Worm (Caenorhabditis elegans): ENCODE data around the gene C03G6.17.

The C03G6.17 gene

ce11 chrV:7391933-7392332 is 11.0 kb upstream of the C03G6.17 start, which contains the start of gene fbxa-105:
fbxa-105 (minus strand) TSS chrV:7392029.
- no peak for TF ChIP-seq B0336.3 (GFP tag; IDR thresholded peaks at IDR 0.05)
- peak; percentile 34 for TF ChIP-seq nhr-80 (tag; optimal IDR thresholded peaks at IDR 0.05)

ce11 chrV:7389771-7390170 is 8.9 kb upstream of the C03G6.17 start, which contains the start of gene C02H6.1:
C02H6.1 (minus strand) TSS chrV:7389871.
- TF ChIP-seq hrde-1 (tag; optimal IDR thresholded peaks at IDR 0.05; ENCODE audit: borderline replicate concordance) (no peak), dpff-1 (tag; optimal IDR thresholded peaks at IDR 0.05) (no peak), nhr-179 (tag; optimal IDR thresholded peaks at IDR 0.05) (no peak), B0261.1 (tag; optimal IDR thresholded peaks at IDR 0.05) (no peak), ama-1 (optimal IDR thresholded peaks at IDR 0.05) (no peak), ama-1 (GFP tag; optimal IDR thresholded peaks at IDR 0.05) (no peak), egl-18 (GFP tag; IDR thresholded peaks at IDR 0.05) (no peak), ztf-26 (tag; optimal IDR thresholded peaks at IDR 0.05) (no peak), ztf-3 (GFP tag; optimal IDR thresholded peaks at IDR 0.05) (no peak), F10E7.11 (tag; optimal IDR thresholded peaks at IDR 0.05) (no peak), ccch-3 (GFP tag; optimal IDR thresholded peaks at IDR 0.05) (no peak), tbp1 (GFP tag; optimal IDR thresholded peaks at IDR 0.05) (no peak)

ce11 chrV:7387755-7388154 is 6.8 kb upstream of the C03G6.17 start, which contains the start of gene C02H6.3:
C02H6.3 (minus strand) TSS chrV:7387855.
- no peak for TF ChIP-seq ceh-58 (GFP tag; IDR thresholded peaks at IDR 0.05)
- TF ChIP-seq cebp-2 (GFP tag; IDR thresholded peaks at IDR 0.05) = no peak
- TF ChIP-seq aptf-3 (GFP tag; IDR thresholded peaks at IDR 0.05) = no peak
- no peak for TF ChIP-seq Y53F4B.3 (GFP tag; IDR thresholded peaks at IDR 0.05)
- no peak for TF ChIP-seq F22D6.2 (tag; optimal IDR thresholded peaks at IDR 0.05)
- no peak for TF ChIP-seq ceh-79 (tag; optimal IDR thresholded peaks at IDR 0.05)
- TF ChIP-seq sdz-38 (tag; optimal IDR thresholded peaks at IDR 0.05) = no peak
- no peak for TF ChIP-seq F57C9.4 (tag; optimal IDR thresholded peaks at IDR 0.05)
- TF ChIP-seq ceh-100 (GFP tag; IDR thresholded peaks at IDR 0.05) = no peak
- no peak for TF ChIP-seq ama-1 (optimal IDR thresholded peaks at IDR 0.05)
- TF ChIP-seq ama-1 (GFP tag; optimal IDR thresholded peaks at IDR 0.05) = no peak
- TF ChIP-seq nhr-179 (tag; optimal IDR thresholded peaks at IDR 0.05) = no peak
- no peak for TF ChIP-seq ztf-26 (tag; optimal IDR thresholded peaks at IDR 0.05)
- no peak for TF ChIP-seq athp-1 (tag; optimal IDR thresholded peaks at IDR 0.05)
- TF ChIP-seq ekl-4 (GFP tag; IDR thresholded peaks at IDR 0.05) = no peak

- no peak for TF ChIP-seq nhr-80 (tag; optimal IDR thresholded peaks at IDR 0.05)
- TF ChIP-seq T26A5.8 (tag; optimal IDR thresholded peaks at IDR 0.05) = no peak
- TF ChIP-seq egrh-3 (GFP tag; IDR thresholded peaks at IDR 0.05) = no peak
- no peak for TF ChIP-seq ztf-18 (tag; optimal IDR thresholded peaks at IDR 0.05)
- TF ChIP-seq sdz-38 (tag; optimal IDR thresholded peaks at IDR 0.05) = no peak
- TF ChIP-seq F55B11.4 (tag; optimal IDR thresholded peaks at IDR 0.05; ENCODE audit: borderline replicate concordance, insufficient read depth) = no peak
Measured at ce11 chrV:7386052-7386573, 5.2 kb upstream of the C03G6.17 start, which contains the start of gene srp-6. srp-6 (minus strand) TSS chrV:7386102.

ce11 chrV:7379384-7379783 is 1.5 kb downstream of the C03G6.17 start, which contains the start of gene srsx-24:
srsx-24 (minus strand) TSS chrV:7379484.
- TF ChIP-seq ceh-91 (GFP tag; IDR thresholded peaks at IDR 0.05) (no peak), tlf-1 (GFP tag; optimal IDR thresholded peaks at IDR 0.05) (no peak), Y53G8AR.9 (GFP tag; conservative IDR thresholded peaks at IDR 0.05) (no peak), F57A8.1 (GFP tag; optimal IDR thresholded peaks at IDR 0.05) (no peak), snpc-1.3 (tag; optimal IDR thresholded peaks at IDR 0.05; ENCODE audit: insufficient read depth) (no peak), C06A6.2 (GFP tag; conservative IDR thresholded peaks at IDR 0.05) (no peak), madf-10 (tag; optimal IDR thresholded peaks at IDR 0.05) (no peak), F39B2.1 (GFP tag; IDR thresholded peaks at IDR 0.05) (no peak), lin-54 (GFP tag; optimal IDR thresholded peaks at IDR 0.05) (no peak)

Data from whole organism, young adult.